Worm (Caenorhabditis elegans) whole organism, young adult: ENCODE data around the gene tag-180.

ENCODE experiments used
- B0261.1 ChIP-seq: sonication (generic microtip); optimal IDR thresholded peaks from 2 replicates; lab custom pipeline; 2016; ENCODE audit warnings: mild to moderate bottlenecking, missing genetic modification characterization, moderate library complexity, missing compliant biosample characterization
- C06A6.2 ChIP-seq: fragments of 200-800 bp; sonication (Bioruptor generic); conservative IDR thresholded peaks from 2 replicates; pipeline ENCODE4 v1.3.6; 2022; ENCODE audit warnings: missing genetic modification characterization, missing compliant biosample characterization
- F37B4.10 ChIP-seq: fragments of 200-800 bp; sonication (Bioruptor generic); IDR thresholded peaks from 2 replicates; pipeline ENCODE4 v1.3.6; 2022; ENCODE audit warnings: missing genetic modification characterization, missing compliant biosample characterization
- F49E8.2 ChIP-seq: sonication (generic microtip); optimal IDR thresholded peaks from 3 replicates; lab custom pipeline; 2017; ENCODE audit warnings: missing genetic modification characterization, mild to moderate bottlenecking, missing compliant biosample characterization, antibody characterized with exemption, moderate library complexity; ENCODE audit not compliant: insufficient read depth
- F52B5.7 ChIP-seq: sonication (generic microtip); optimal IDR thresholded peaks from 2 replicates; lab custom pipeline; 2016; ENCODE audit warnings: mild to moderate bottlenecking, missing genetic modification characterization, missing compliant biosample characterization
- F57C9.4 ChIP-seq: sonication (generic microtip); optimal IDR thresholded peaks from 2 replicates; lab custom pipeline; 2017; ENCODE audit warnings: mild to moderate bottlenecking, missing genetic modification characterization, missing compliant biosample characterization
- T07F8.4 ChIP-seq: sonication (generic microtip); optimal IDR thresholded peaks from 2 replicates; lab custom pipeline; 2016; ENCODE audit warnings: mild to moderate bottlenecking, missing genetic modification characterization, moderate library complexity, missing compliant biosample characterization
- Y53F4B.3 ChIP-seq: fragments of 200-800 bp; sonication (Bioruptor generic); IDR thresholded peaks from 2 replicates; pipeline ENCODE4 v1.3.6; 2022; ENCODE audit warnings: missing genetic modification reagents, missing genetic modification characterization, missing compliant biosample characterization
- aptf-3 ChIP-seq: fragments of 200-800 bp; sonication (Bioruptor generic); IDR thresholded peaks from 2 replicates; pipeline ENCODE4 v1.3.6; 2022; ENCODE audit warnings: missing genetic modification characterization, missing compliant biosample characterization
- athp-1 ChIP-seq: sonication (generic microtip); optimal IDR thresholded peaks from 2 replicates; lab custom pipeline; 2017; ENCODE audit warnings: mild to moderate bottlenecking, missing genetic modification characterization, missing compliant biosample characterization
- bed-2 ChIP-seq: fragments of 200-800 bp; sonication (Bioruptor generic); IDR thresholded peaks from 2 replicates; pipeline ENCODE4 v1.3.6; 2022; ENCODE audit warnings: missing genetic modification reagents, missing genetic modification characterization, missing compliant biosample characterization
- ccch-3 ChIP-seq: fragments of 200-800 bp; sonication (Bioruptor generic); optimal IDR thresholded peaks from 2 replicates; lab custom pipeline; 2018; ENCODE audit warnings: mild to moderate bottlenecking, missing genetic modification characterization, missing compliant biosample characterization
- ceh-58 ChIP-seq: fragments of 200-800 bp; sonication (Bioruptor generic); IDR thresholded peaks from 2 replicates; pipeline ENCODE4 v1.3.6; 2022; ENCODE audit warnings: missing genetic modification characterization, missing compliant biosample characterization
- chd-7 ChIP-seq: sonication (generic microtip); optimal IDR thresholded peaks from 2 replicates; lab custom pipeline; 2016; ENCODE audit warnings: mild to moderate bottlenecking, missing genetic modification characterization, moderate library complexity, missing compliant biosample characterization
- die-1 ChIP-seq: sonication (generic microtip); optimal IDR thresholded peaks from 2 replicates; lab custom pipeline; 2016; ENCODE audit warnings: missing genotype, mild to moderate bottlenecking, missing genetic modification characterization, missing compliant biosample characterization
- gei-17 ChIP-seq: fragments of 200-800 bp; sonication (Bioruptor generic); optimal IDR thresholded peaks from 2 replicates; lab custom pipeline; 2018; ENCODE audit warnings: mild to moderate bottlenecking, missing genetic modification characterization, missing compliant biosample characterization
- hmg-1.2 ChIP-seq: fragments of 200-800 bp; sonication (Bioruptor generic); IDR thresholded peaks from 2 replicates; pipeline ENCODE4 v1.3.6; 2022; ENCODE audit warnings: missing genetic modification reagents, missing genetic modification characterization, missing compliant biosample characterization
- hmg-20 ChIP-seq: fragments of 200-800 bp; sonication (Bioruptor generic); IDR thresholded peaks from 2 replicates; pipeline ENCODE4 v1.3.6; 2022; ENCODE audit warnings: missing genetic modification reagents, missing genetic modification characterization, missing compliant biosample characterization
- lin-40 ChIP-seq: sonication (generic microtip); optimal IDR thresholded peaks from 2 replicates; lab custom pipeline; 2016; ENCODE audit warnings: missing genetic modification characterization, mild to moderate bottlenecking, missing compliant biosample characterization, missing genotype, missing genetic modification reagents
- lin-54 ChIP-seq: fragments of 200-800 bp; sonication (Bioruptor generic); optimal IDR thresholded peaks from 2 replicates; lab custom pipeline; 2018; ENCODE audit warnings: mild to moderate bottlenecking, missing genetic modification characterization, missing compliant biosample characterization
- madf-10 ChIP-seq: sonication (generic microtip); optimal IDR thresholded peaks from 2 replicates; lab custom pipeline; 2016; ENCODE audit warnings: mild to moderate bottlenecking, missing genetic modification characterization, missing compliant biosample characterization
- madf-6 ChIP-seq: fragments of 200-800 bp; sonication (Bioruptor generic); IDR thresholded peaks from 2 replicates; pipeline ENCODE4 v1.3.6; 2022; ENCODE audit warnings: missing genetic modification reagents, missing genetic modification characterization, missing compliant biosample characterization
- mes-4 ChIP-seq: sonication (generic microtip); optimal IDR thresholded peaks from 2 replicates; lab custom pipeline; 2016; ENCODE audit warnings: missing genotype, missing genetic modification characterization, missing compliant biosample characterization
- nfyb-1 ChIP-seq: fragments of 200-800 bp; sonication (Bioruptor generic); IDR thresholded peaks from 2 replicates; pipeline ENCODE4 v1.3.6; 2022; ENCODE audit warnings: missing genetic modification reagents, missing genetic modification characterization, missing compliant biosample characterization
- nhr-120 ChIP-seq: fragments of 200-800 bp; sonication (Bioruptor generic); IDR thresholded peaks from 2 replicates; pipeline ENCODE4 v1.3.6; 2022; ENCODE audit warnings: missing genetic modification characterization, missing compliant biosample characterization
- nhr-27 ChIP-seq: fragments of 200-800 bp; sonication (Bioruptor generic); optimal IDR thresholded peaks from 2 replicates; lab custom pipeline; 2018; ENCODE audit warnings: mild to moderate bottlenecking, missing genetic modification characterization, moderate library complexity, missing compliant biosample characterization
- repo-1 ChIP-seq: sonication (generic microtip); optimal IDR thresholded peaks from 2 replicates; lab custom pipeline; 2017; ENCODE audit warnings: mild to moderate bottlenecking, missing genetic modification characterization, missing compliant biosample characterization
- sdz-38 ChIP-seq: sonication (generic microtip); optimal IDR thresholded peaks from 2 replicates; lab custom pipeline; 2016; ENCODE audit warnings: missing genotype, missing genetic modification characterization, missing compliant biosample characterization
- sea-2 ChIP-seq: fragments of 200-800 bp; sonication (Bioruptor generic); IDR thresholded peaks from 2 replicates; pipeline ENCODE4 v1.3.6; 2022; ENCODE audit warnings: missing genetic modification characterization, missing compliant biosample characterization
- snpc-1.3 ChIP-seq: sonication (generic microtip); optimal IDR thresholded peaks from 2 replicates; lab custom pipeline; 2017; ENCODE audit warnings: missing genetic modification characterization, mild to moderate bottlenecking, missing compliant biosample characterization, antibody characterized with exemption, moderate library complexity, missing genotype, missing genetic modification reagents; ENCODE audit not compliant: insufficient read depth
- sptf-2 ChIP-seq: fragments of 200-800 bp; sonication (Bioruptor generic); optimal IDR thresholded peaks from 2 replicates; lab custom pipeline; 2018; ENCODE audit warnings: mild to moderate bottlenecking, missing genetic modification characterization, missing compliant biosample characterization
- tlf-1 ChIP-seq: fragments of 200-800 bp; sonication (Bioruptor generic); optimal IDR thresholded peaks from 2 replicates; lab custom pipeline; 2018; ENCODE audit warnings: mild to moderate bottlenecking, missing genetic modification characterization, missing compliant biosample characterization
- unc-130 ChIP-seq: sonication (generic microtip); optimal IDR thresholded peaks from 2 replicates; lab custom pipeline; 2016; ENCODE audit warnings: missing genetic modification reagents, missing genetic modification characterization, missing compliant biosample characterization
- zim-3 ChIP-seq: sonication (generic microtip); optimal IDR thresholded peaks from 2 replicates; lab custom pipeline; 2017; ENCODE audit warnings: mild to moderate bottlenecking, missing genetic modification characterization, moderate library complexity, missing compliant biosample characterization
- ztf-22 ChIP-seq: fragments of 200-800 bp; sonication (Bioruptor generic); optimal IDR thresholded peaks from 2 replicates; lab custom pipeline; 2018; ENCODE audit warnings: mild to moderate bottlenecking, missing genetic modification characterization, moderate library complexity, missing compliant biosample characterization
- ztf-25 ChIP-seq: fragments of 200-800 bp; sonication (Bioruptor generic); IDR thresholded peaks from 2 replicates; pipeline ENCODE4 v1.3.6; 2022; ENCODE audit warnings: missing genetic modification reagents, missing genetic modification characterization, missing compliant biosample characterization
- ztf-26 ChIP-seq: sonication (generic microtip); optimal IDR thresholded peaks from 2 replicates; lab custom pipeline; 2017; ENCODE audit warnings: missing genetic modification characterization, missing compliant biosample characterization
- ztf-28 ChIP-seq: fragments of 200-800 bp; sonication (Bioruptor generic); IDR thresholded peaks from 2 replicates; pipeline ENCODE4 v1.3.6; 2022; ENCODE audit warnings: missing genetic modification reagents, missing genetic modification characterization, missing compliant biosample characterization
- ztf-3 ChIP-seq: fragments of 200-800 bp; sonication (Bioruptor generic); optimal IDR thresholded peaks from 2 replicates; lab custom pipeline; 2018; ENCODE audit warnings: mild to moderate bottlenecking, missing genetic modification characterization, missing compliant biosample characterization

Gene tag-180

ce11 chrII:11316663-11317062 lies 12.6 kb downstream of the tag-180 start (continued):
- TF ChIP-seq zim-3 (tag; lab: Kevin White, UChicago): no peak
- TF ChIP-seq F49E8.2 (tag; lab: Kevin White, UChicago): no peak
- no peak for TF ChIP-seq Y53F4B.3 (GFP tag; lab: Robert Waterston, UW)

- TF ChIP-seq athp-1 (tag; lab: Kevin White, UChicago) (no peak), die-1 (no peak), snpc-1.3 (no peak), nfyb-1 (no peak), F57C9.4 (no peak), unc-130 (GFP tag; lab: Kevin White, UChicago) (no peak), sptf-2 (GFP tag; lab: Kevin White, UChicago) (no peak), nhr-120 (GFP tag; lab: Robert Waterston, UW) (no peak), mes-4 (tag; lab: Kevin White, UChicago) (no peak), B0261.1 (tag; lab: Kevin White, UChicago) (no peak), ztf-28 (GFP tag; lab: Robert Waterston, UW) (no peak), hmg-1.2 (no peak), ztf-3 (GFP tag; lab: Kevin White, UChicago) (no peak), nhr-27 (tag; lab: Kevin White, UChicago) (no peak), madf-6 (GFP tag; lab: Robert Waterston, UW) (no peak), sdz-38 (tag; lab: Kevin White, UChicago) (no peak)
These were observed 15.1 kb downstream of the tag-180 start, which contains the start of gene T24F1.4 for ce11 chrII:11314165-11314564. T24F1.4 (minus strand) TSS chrII:11314265.

ce11 chrII:11312223-11312622 lies 17.0 kb downstream of the tag-180 start, which contains the start of gene T24F1.7:
T24F1.7 (plus strand) TSS chrII:11312523.
- TF ChIP-seq tlf-1 (GFP tag; lab: Kevin White, UChicago) (no peak), gei-17 (no peak), ceh-58 (GFP tag; lab: Robert Waterston, UW) (no peak), ccch-3 (GFP tag; lab: Kevin White, UChicago) (no peak), C06A6.2 (GFP tag; lab: Robert Waterston, UW) (no peak), ztf-25 (no peak), ztf-28 (GFP tag; lab: Robert Waterston, UW) (no peak), aptf-3 (GFP tag; lab: Robert Waterston, UW) (no peak), repo-1 (tag; lab: Kevin White, UChicago) (no peak)

ce11 chrII:11307953-11308352 lies 21.3 kb downstream of the tag-180 start:
- TF ChIP-seq F37B4.10 (no peak), C06A6.2 (GFP tag; lab: Robert Waterston, UW) (no peak), T07F8.4 (tag; lab: Kevin White, UChicago) (no peak), ztf-22 (GFP tag; lab: Kevin White, UChicago) (no peak)

ce11 chrII:11307332-11307731 lies 21.9 kb downstream of the tag-180 start:
- no peak for TF ChIP-seq sea-2
- no peak for TF ChIP-seq bed-2 (GFP tag; lab: Robert Waterston, UW)
- no peak for TF ChIP-seq F57C9.4
- no peak for TF ChIP-seq lin-54 (GFP tag; lab: Kevin White, UChicago)
- TF ChIP-seq hmg-20 (GFP tag; lab: Robert Waterston, UW): no peak
- no peak for TF ChIP-seq lin-40 (tag; lab: Kevin White, UChicago)
- TF ChIP-seq athp-1 (tag; lab: Kevin White, UChicago): no peak
- no peak for TF ChIP-seq F49E8.2 (tag; lab: Kevin White, UChicago)
- no peak for TF ChIP-seq F52B5.7 (tag; lab: Kevin White, UChicago)
- TF ChIP-seq mes-4 (tag; lab: Kevin White, UChicago): no peak
- TF ChIP-seq madf-10 (tag; lab: Kevin White, UChicago): no peak
- TF ChIP-seq ztf-26 (tag; lab: Kevin White, UChicago): no peak
- no peak for TF ChIP-seq chd-7 (tag; lab: Kevin White, UChicago)
